Fruit fly (Drosophila melanogaster) whole organism, pupa: Measurements from ENCODE around the gene sit.

Experiments
- CG10348 ChIP-seq: fragments of 200-800 bp; sonication (Bioruptor generic); IDR thresholded peaks from 2 replicates; pipeline ENCODE4 v1.3.6; 2022; ENCODE audit warnings: missing biosample characterization, missing genetic modification characterization
- CG12605 ChIP-seq: fragments of 200-800 bp; sonication (Bioruptor generic); IDR thresholded peaks from 2 replicates; pipeline ENCODE4 v1.3.6; 2022; ENCODE audit warnings: missing biosample characterization, missing genetic modification characterization
- CG14655 ChIP-seq: fragments of 200-800 bp; sonication (Bioruptor generic); optimal IDR thresholded peaks from 3 replicates; lab custom pipeline; 2017; ENCODE audit warnings: mild to moderate bottlenecking, missing biosample characterization, missing genetic modification reagents, missing genetic modification characterization
- EcR ChIP-seq: fragments of 200-800 bp; sonication (Bioruptor generic); optimal IDR thresholded peaks from 3 replicates; lab custom pipeline; 2019; ENCODE audit warnings: missing biosample characterization, missing genetic modification characterization, mild to moderate bottlenecking, moderate library complexity, missing genetic modification reagents

dm6 chr3R:22550306-22550812 is 12.0 kb downstream of the sit start, which contains the start of gene bond:
- no peak for TF ChIP-seq CG12605 (GFP tag; lab: Robert Waterston, UW)
- TF ChIP-seq EcR (GFP tag; lab: Kevin White, UChicago) = no peak
- no peak for TF ChIP-seq CG14655 (GFP tag; lab: Kevin White, UChicago)
- TF ChIP-seq CG10348 = no peak
